Fruit fly (Drosophila melanogaster): ENCODE measurements around the gene dco.

dco gene

DNA sequence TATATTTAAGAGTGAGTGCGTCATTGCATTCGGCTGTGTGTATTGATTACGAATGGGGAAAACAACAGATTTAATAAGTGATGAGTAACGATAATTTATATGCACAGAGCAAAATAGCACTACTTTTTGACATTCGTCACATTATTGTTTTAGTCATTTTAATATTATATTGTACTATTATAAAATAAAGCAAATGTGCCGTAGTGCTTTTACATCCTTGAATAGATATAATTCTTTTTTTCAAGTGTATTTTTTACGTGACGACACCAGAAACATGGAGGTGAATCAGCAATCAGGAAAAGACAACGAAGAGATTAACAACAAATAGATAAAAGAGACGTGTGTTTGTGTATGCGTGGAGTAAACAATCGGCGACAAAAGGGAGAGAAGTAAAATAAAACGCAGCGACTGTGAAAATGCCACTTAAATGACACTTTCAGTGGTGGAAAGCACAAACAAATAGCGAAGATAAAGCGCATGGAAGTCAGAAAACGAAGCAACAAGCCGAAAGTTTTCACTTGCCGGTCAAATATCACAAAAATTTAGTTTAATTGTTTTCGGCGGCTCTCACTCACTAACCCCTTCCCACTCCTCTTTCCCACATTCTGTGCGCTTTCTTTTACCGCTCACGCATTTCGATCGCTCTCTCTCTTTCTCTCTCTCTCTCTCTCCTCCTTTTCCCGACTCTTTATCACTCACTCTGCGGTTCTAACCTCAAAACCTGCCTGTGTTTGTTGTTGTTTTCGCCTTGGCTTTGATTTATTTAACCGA lies 1.8 kb downstream of the dco start:
- no peak for TF ChIP-seq insv (optimal IDR thresholded peaks at IDR 0.05)
- TF ChIP-seq ttk (optimal IDR thresholded peaks at IDR 0.05) = no peak
- no peak for TF ChIP-seq Sin3A (optimal IDR thresholded peaks at IDR 0.05)
- no peak for TF ChIP-seq Myc (optimal IDR thresholded peaks at IDR 0.05)
- TF ChIP-seq h (optimal IDR thresholded peaks at IDR 0.05) = no peak
- TF ChIP-seq psq (optimal IDR thresholded peaks at IDR 0.05) = no peak

DNA sequence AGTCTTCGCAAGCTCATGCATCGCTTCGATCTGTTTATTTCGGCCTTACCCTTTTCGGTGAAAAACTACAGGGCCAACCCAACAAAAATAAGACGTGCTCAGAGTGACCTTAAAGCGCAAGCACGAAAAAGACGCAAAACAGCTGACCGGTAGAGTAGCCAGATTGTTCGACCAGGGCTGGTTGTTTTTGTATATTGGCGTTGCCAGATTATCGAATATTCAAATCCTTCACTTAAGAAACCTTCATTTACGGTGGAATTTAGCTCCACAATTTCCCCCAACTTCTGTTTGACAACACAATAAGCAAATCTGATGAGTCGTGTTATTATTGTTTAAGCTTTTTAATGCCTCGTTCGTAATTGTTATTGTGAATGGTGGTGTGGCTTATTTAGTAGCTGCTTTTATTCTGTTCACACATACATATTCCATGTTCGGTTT lies 7.2 kb downstream of the dco start, which contains the start of gene Chchd3:
Gene Chchd3 (minus strand): TSS at position 132 of the 438 bp plus-strand sequence.
- TF ChIP-seq psq (optimal IDR thresholded peaks at IDR 0.05) (no peak), ttk (optimal IDR thresholded peaks at IDR 0.05) (no peak), insv (optimal IDR thresholded peaks at IDR 0.05) (no peak), h (optimal IDR thresholded peaks at IDR 0.05) (no peak), Myc (optimal IDR thresholded peaks at IDR 0.05) (no peak), Sin3A (optimal IDR thresholded peaks at IDR 0.05) (no peak)

DNA sequence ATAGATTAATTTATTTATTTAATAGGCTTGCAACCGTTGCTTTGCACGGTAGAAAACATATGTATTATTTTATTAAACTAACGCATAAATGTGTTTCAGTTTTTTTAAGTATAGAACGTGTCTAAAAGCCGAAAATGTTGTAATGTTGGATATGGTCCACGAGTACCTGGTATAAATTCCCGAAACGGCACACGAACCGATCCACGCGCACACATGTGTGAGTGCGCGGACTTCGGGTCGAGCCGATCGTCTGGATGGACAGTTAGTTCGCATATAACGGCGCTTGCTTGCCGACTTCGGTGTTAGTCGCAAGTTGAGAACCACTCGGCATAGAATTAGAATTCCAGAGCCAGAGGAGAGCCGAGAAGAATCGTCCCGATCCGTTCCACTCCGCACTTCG lies 12.4 kb downstream of the dco start, which contains the start of gene Alp4:
Gene Alp4 (plus strand): TSS at position 301 of the 400 bp plus-strand sequence.
- TF ChIP-seq Myc (optimal IDR thresholded peaks at IDR 0.05) = no peak
- no peak for TF ChIP-seq h (optimal IDR thresholded peaks at IDR 0.05)
- no peak for TF ChIP-seq Sin3A (optimal IDR thresholded peaks at IDR 0.05)
- TF ChIP-seq ttk (optimal IDR thresholded peaks at IDR 0.05) = no peak
- no peak for TF ChIP-seq psq (optimal IDR thresholded peaks at IDR 0.05)

DNA sequence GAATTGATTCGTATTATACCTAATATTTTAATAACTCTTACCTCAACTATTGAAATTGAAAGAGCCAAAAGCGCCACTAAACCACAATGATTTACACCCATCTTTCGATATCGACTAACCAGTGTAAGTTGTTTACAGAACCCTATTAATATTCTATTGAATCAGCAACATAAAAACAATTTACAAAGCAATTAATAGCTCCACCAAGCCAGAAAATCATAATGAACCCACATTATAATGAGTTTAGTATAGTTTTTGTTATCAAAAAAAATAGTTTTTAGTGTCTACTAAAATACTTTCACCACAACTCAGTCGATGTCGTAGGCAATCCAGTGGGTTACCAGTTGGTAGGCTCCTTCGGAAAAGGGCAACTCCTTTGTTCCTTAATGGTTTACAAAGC lies 16.0 kb downstream of the dco start, which contains the start of gene CG33920:
Gene CG33920 (minus strand): TSS at position 101 of the 400 bp plus-strand sequence.
- TF ChIP-seq Sin3A (optimal IDR thresholded peaks at IDR 0.05) (no peak), Myc (optimal IDR thresholded peaks at IDR 0.05) (no peak), insv (optimal IDR thresholded peaks at IDR 0.05) (no peak), psq (optimal IDR thresholded peaks at IDR 0.05) (no peak), h (optimal IDR thresholded peaks at IDR 0.05) (no peak), ttk (optimal IDR thresholded peaks at IDR 0.05) (no peak)

DNA sequence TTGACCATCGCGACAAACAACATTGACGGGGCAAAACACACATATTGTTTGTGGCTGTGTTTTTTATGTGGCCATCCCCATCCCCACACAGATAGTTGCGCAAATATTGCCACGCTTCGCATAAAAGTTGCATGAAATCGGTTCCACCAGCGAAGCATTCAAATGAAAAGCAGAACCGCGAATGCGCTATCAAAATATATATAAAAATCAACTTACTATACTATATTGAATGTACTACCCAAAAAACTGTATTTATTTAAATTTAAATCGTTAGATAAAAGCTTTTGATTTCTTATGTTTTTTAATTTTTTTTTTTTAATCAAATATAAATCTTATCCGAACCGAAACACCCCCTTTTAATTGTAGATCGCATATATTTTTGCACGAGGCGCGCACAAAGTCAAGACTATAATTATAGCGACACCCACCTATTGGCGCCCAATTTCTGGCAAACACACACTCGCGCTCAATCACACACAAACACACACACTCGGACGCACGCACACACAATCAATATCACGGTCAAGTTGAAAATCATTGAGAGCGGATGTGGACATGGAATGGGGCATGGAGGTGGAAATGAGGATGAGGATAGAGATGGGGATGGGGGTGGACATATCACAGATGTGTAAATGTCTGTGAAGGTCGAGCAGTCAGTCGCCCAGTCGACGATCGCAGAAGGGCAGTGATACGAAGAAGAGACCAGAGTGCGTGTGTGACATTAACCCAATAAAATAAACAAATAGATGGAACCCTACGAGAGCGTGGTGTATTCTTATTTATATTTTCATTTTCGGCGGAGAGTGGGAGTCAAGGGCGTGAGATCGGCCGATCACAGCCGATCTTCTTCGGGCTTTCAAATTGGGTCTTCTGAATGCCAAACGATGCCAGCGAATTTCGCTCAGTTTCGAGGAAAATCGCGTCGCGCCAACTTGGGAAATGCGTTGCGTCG lies 22.3 kb downstream of the dco start, which contains the start of gene CanA1:
Gene CanA1 (plus strand): TSS at position 902 of the 952 bp plus-strand sequence.
- TF ChIP-seq ttk (optimal IDR thresholded peaks at IDR 0.05) = no peak
- TF ChIP-seq Myc (optimal IDR thresholded peaks at IDR 0.05) = no peak
- no peak for TF ChIP-seq insv (optimal IDR thresholded peaks at IDR 0.05)
- TF ChIP-seq h (optimal IDR thresholded peaks at IDR 0.05) = no peak

DNA sequence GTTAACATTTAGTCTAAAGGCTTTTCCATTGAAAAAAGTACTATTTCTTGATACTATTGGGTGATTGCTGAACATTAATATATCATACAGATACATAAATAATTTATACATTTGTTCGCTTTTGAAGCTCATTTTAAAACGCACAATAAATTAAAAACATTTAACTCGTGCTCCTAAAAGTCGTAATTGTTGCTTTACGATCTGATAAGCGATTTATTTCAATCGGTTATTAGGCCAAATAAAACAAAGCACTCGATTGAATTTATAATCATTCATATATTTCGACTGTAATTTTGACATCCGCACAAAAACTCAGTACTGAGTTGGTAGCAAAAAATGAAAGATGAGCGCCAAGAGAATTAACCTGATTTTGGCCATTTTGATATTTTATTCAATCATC lies 26.0 kb downstream of the dco start, which contains the start of gene CG33773:
Gene CG33773 (plus strand): TSS at position 301 of the 400 bp plus-strand sequence.
- TF ChIP-seq insv (optimal IDR thresholded peaks at IDR 0.05) = no peak
- no peak for TF ChIP-seq psq (optimal IDR thresholded peaks at IDR 0.05)

DNA sequence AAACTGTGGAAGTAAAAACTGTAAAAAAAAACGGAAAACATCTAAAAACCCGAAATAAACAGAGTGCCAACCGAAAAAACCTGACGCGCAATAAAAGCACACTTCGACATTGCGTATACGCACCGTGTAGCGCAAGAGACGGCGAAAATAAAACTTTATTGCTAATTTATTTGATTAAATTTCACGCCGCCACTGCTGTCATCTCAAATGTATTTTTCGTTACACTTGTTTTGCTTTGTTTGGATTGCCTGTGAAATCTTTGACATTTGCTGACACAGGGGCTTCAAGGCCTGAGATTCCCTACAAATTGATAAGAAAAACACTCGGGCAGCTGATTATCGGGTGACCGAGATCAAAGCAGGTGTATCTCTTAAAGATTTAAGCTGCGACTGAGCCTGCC lies 40.2 kb downstream of the dco start:
- TF ChIP-seq psq (optimal IDR thresholded peaks at IDR 0.05) (no peak), Myc (optimal IDR thresholded peaks at IDR 0.05) (no peak), insv (optimal IDR thresholded peaks at IDR 0.05) (no peak), ttk (optimal IDR thresholded peaks at IDR 0.05) (no peak), h (optimal IDR thresholded peaks at IDR 0.05) (no peak), Sin3A (optimal IDR thresholded peaks at IDR 0.05) (no peak)

DNA sequence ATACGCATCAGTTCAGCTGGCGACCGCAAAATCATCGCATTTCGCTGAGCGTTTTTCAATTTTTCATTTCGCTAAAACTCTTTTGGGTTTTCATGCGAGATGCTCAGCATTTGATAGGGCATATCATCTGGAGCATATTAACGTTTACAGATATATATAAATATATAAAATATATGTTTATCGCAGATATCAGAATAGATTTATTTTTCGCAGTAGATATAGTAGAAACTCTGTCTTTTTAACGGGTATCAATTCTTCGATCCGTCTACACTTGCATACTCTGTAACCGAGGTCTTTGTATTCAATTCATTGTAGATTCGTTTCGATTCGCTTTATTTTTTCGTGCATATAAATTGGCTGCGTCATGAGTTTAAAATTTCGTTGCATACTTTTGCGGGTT lies 41.3 kb downstream of the dco start:
- TF ChIP-seq psq (optimal IDR thresholded peaks at IDR 0.05) = no peak

DNA sequence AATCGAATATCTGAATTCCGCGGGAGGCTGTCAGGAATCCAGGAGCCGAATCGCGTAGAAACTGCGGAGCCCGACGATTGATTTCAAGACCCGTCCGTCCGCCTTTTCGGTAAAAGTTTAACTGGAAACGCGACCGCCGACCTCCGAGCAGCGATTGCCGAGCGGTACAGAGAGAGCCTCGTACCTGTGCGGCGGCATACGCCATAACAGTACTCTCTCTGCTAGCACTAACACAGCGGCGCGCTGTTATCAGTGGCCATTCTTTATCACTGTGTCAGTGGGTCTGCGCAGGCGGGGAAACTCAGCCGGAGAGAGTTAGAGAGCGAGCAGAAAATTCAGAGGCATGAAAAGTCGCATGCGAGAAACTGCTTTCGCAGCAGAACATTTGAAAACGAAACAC lies 44.3 kb downstream of the dco start, which contains the start of gene 5-HT7:
Gene 5-HT7 (minus strand): TSS at position 161 of the 400 bp plus-strand sequence.
- TF ChIP-seq insv (optimal IDR thresholded peaks at IDR 0.05) (no peak), ttk (optimal IDR thresholded peaks at IDR 0.05) (no peak), Myc (optimal IDR thresholded peaks at IDR 0.05) (no peak), h (optimal IDR thresholded peaks at IDR 0.05) (no peak), psq (optimal IDR thresholded peaks at IDR 0.05) (no peak), Sin3A (optimal IDR thresholded peaks at IDR 0.05) (no peak)

DNA sequence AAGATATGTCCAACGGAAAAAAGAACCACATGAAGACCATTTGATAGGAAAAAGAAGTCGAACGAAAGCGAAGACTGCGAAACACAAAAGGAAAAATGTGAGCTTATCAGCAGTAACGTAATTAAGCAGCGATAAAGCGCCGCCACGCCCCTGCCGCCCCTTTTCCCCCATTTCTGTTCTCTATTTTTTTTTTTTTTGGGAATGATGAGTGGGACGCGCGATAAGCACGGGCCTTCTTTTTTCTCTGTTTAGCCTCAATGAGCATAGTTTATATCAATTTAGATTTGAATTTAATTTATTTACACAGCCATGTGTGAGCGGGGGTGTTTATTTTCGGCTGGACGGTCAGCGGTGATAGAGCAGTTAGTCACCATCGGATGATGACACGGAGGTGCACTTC lies 50.9 kb downstream of the dco start:
- TF ChIP-seq h (optimal IDR thresholded peaks at IDR 0.05) (no peak), insv (optimal IDR thresholded peaks at IDR 0.05) (no peak), Sin3A (optimal IDR thresholded peaks at IDR 0.05) (no peak), psq (optimal IDR thresholded peaks at IDR 0.05) (no peak), Myc (optimal IDR thresholded peaks at IDR 0.05) (no peak), ttk (optimal IDR thresholded peaks at IDR 0.05) (no peak)

DNA sequence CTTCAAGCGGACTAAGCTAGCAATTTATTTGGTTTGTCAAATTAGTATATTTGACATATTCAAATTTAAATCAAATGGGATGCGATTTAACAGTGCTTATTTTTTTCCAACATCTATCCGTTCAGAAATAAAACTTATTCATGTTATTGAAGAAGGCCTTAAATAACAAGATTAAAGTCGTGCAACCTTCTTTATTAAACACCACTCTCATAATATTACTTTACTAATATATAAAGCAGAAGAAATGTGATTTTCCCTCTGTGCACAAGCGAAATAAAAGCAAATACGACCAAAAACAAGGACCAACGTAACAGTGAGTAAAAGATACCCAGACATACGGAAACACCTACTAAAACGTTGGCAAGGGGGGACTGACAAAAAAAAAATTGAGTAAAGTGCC lies 54.4 kb downstream of the dco start:
- TF ChIP-seq insv (optimal IDR thresholded peaks at IDR 0.05) = no peak
- TF ChIP-seq Sin3A (optimal IDR thresholded peaks at IDR 0.05) = no peak
- TF ChIP-seq psq (optimal IDR thresholded peaks at IDR 0.05) = no peak
- TF ChIP-seq ttk (optimal IDR thresholded peaks at IDR 0.05) = no peak
- no peak for TF ChIP-seq h (optimal IDR thresholded peaks at IDR 0.05)
- no peak for TF ChIP-seq Myc (optimal IDR thresholded peaks at IDR 0.05)
